Fruit fly (Drosophila melanogaster): ENCODE measurements around the gene CG45690.

CG45690 gene

DNA sequence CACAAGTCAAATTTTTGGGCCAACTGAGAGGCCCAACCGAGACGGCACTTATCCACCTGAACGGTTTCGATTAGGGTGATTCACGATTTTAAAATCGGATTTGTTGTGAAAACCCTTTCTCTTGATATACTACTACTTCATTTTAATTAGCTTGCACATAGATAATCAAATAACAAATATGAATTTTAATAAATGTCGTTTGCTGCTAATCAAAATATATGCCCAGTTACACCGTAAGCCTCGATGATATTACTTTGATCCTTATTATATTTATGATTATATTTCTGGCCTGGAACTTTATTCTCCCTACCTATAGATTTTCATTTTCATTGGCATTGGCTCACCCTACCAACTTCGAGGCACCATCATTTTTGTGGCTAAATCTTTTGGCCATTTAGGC lies 42.2 kb upstream of the CG45690 start (continued):
- TF ChIP-seq Oli (tag; optimal IDR thresholded peaks at IDR 0.05): peak; percentile 35

- TF ChIP-seq CG8388 (GFP tag; optimal IDR thresholded peaks at IDR 0.05): peak; percentile 82
- peak; percentile 75 for TF ChIP-seq Hsf (GFP tag; optimal IDR thresholded peaks at IDR 0.05)
- TF ChIP-seq Jarid2 (GFP tag; optimal IDR thresholded peaks at IDR 0.05): peak; percentile 23
- peak; percentile 66; the same call in 1 of the 3 replicates for TF ChIP-seq gce (GFP tag; IDR thresholded peaks at IDR 0.05)
- TF ChIP-seq NFAT (GFP tag; IDR thresholded peaks at IDR 0.05): no peak
- peak; percentile 23 for TF ChIP-seq salm (tag; optimal IDR thresholded peaks at IDR 0.05)
- peak; percentile 63 for TF ChIP-seq CG14667 (GFP tag; IDR thresholded peaks at IDR 0.05)
- peak; percentile 68 for TF ChIP-seq Ssrp (tag; optimal IDR thresholded peaks at IDR 0.05)
- TF ChIP-seq CG11398 (GFP tag; optimal IDR thresholded peaks at IDR 0.05): peak; percentile 24
- peak; percentile 54 for TF ChIP-seq Atf3 (GFP tag; optimal IDR thresholded peaks at IDR 0.05)
- peak; percentile 32; the same call in 1 of the 2 replicates for TF ChIP-seq CG11085 (GFP tag; IDR thresholded peaks at IDR 0.05)
- TF ChIP-seq CG4328 (GFP tag; optimal IDR thresholded peaks at IDR 0.05): no peak
- TF ChIP-seq gro (GFP tag; optimal IDR thresholded peaks at IDR 0.05): no peak
- no peak for TF ChIP-seq Sin3A (optimal IDR thresholded peaks at IDR 0.05)
- TF ChIP-seq ftz-f1 (GFP tag; optimal IDR thresholded peaks at IDR 0.05): no peak
- peak; percentile 6 for TF ChIP-seq CG10462 (GFP tag; optimal IDR thresholded peaks at IDR 0.05)
- TF ChIP-seq Rfx (GFP tag; IDR thresholded peaks at IDR 0.05): peak; percentile 75; the same call in 1 of the 2 replicates
- TF ChIP-seq CG14710 (tag; optimal IDR thresholded peaks at IDR 0.05): peak; percentile 72
- TF ChIP-seq Camta (GFP tag; optimal IDR thresholded peaks at IDR 0.05): peak; percentile 80
- peak; percentile 65 for TF ChIP-seq gsb (GFP tag; IDR thresholded peaks at IDR 0.05)
- TF ChIP-seq CG5180 (GFP tag; optimal IDR thresholded peaks at IDR 0.05): peak; percentile 35
- no peak for TF ChIP-seq abd-A (tag; optimal IDR thresholded peaks at IDR 0.05)
- TF ChIP-seq CG7556 (GFP tag; optimal IDR thresholded peaks at IDR 0.05): peak; percentile 64
- TF ChIP-seq Lpt (GFP tag; optimal IDR thresholded peaks at IDR 0.05): no peak
- TF ChIP-seq H2.0 (GFP tag; IDR thresholded peaks at IDR 0.05): peak; percentile 76
- TF ChIP-seq CG12769 (tag; optimal IDR thresholded peaks at IDR 0.05): peak; percentile 48
- peak; percentile 46 for TF ChIP-seq eyg (GFP tag; optimal IDR thresholded peaks at IDR 0.05)
- TF ChIP-seq kay (GFP tag; optimal IDR thresholded peaks at IDR 0.05): peak; percentile 29
- TF ChIP-seq seq (GFP tag; IDR thresholded peaks at IDR 0.05): peak; percentile 81
- peak; percentile 92 for TF ChIP-seq ci (GFP tag; IDR thresholded peaks at IDR 0.05)
- TF ChIP-seq CG12744 (GFP tag; optimal IDR thresholded peaks at IDR 0.05): no peak
- TF ChIP-seq cg (GFP tag; optimal IDR thresholded peaks at IDR 0.05): no peak
- TF ChIP-seq CG12391 (tag; optimal IDR thresholded peaks at IDR 0.05): peak; percentile 81
- peak; percentile 57 for TF ChIP-seq CG17385 (GFP tag; optimal IDR thresholded peaks at IDR 0.05)
- peak; percentile 41 for TF ChIP-seq Bteb2 (GFP tag; optimal IDR thresholded peaks at IDR 0.05)
- no peak for TF ChIP-seq CG31388 (GFP tag; optimal IDR thresholded peaks at IDR 0.05)
- TF ChIP-seq jing (GFP tag; optimal IDR thresholded peaks at IDR 0.05): peak; percentile 36
- no peak for TF ChIP-seq hkb (optimal IDR thresholded peaks at IDR 0.05)
- peak; percentile 92 for TF ChIP-seq hkb (GFP tag; IDR thresholded peaks at IDR 0.05)
- TF ChIP-seq CG4360 (GFP tag; IDR thresholded peaks at IDR 0.05): no peak
- no peak for TF ChIP-seq Dref (GFP tag; IDR thresholded peaks at IDR 0.05)
- no peak for TF ChIP-seq Neu2 (GFP tag; optimal IDR thresholded peaks at IDR 0.05; ENCODE audit: borderline replicate concordance)
- TF ChIP-seq CG16813 (GFP tag; IDR thresholded peaks at IDR 0.05; ENCODE audit: partially characterized antibody): no peak
- peak; percentile 11; the same call in 1 of the 2 replicates for TF ChIP-seq Taf1 (GFP tag; IDR thresholded peaks at IDR 0.05)
- TF ChIP-seq Max (GFP tag; optimal IDR thresholded peaks at IDR 0.05): peak; percentile 39
- TF ChIP-seq repo (GFP tag; optimal IDR thresholded peaks at IDR 0.05): peak; percentile 45
- TF ChIP-seq CG9797 (GFP tag; optimal IDR thresholded peaks at IDR 0.05): no peak
- peak; percentile 83 for TF ChIP-seq CG10366 (GFP tag; IDR thresholded peaks at IDR 0.05)
- no peak for TF ChIP-seq gfzf (GFP tag; optimal IDR thresholded peaks at IDR 0.05)
These were observed 41.3 kb upstream of the CG45690 start for dm6 chr2L:10616767-10617166.

All from whole organism, embryonic.